Worm (Caenorhabditis elegans) whole organism, early embryonic: ENCODE measurements around the gene ubxn-4.

Source experiments
- B0310.2 ChIP-seq: sonication (generic microtip); optimal IDR thresholded peaks from 2 replicates; lab custom pipeline; 2016; ENCODE audit warnings: mild to moderate bottlenecking, missing genetic modification characterization, missing compliant biosample characterization
- F13C5.2 ChIP-seq: sonication (generic microtip); optimal IDR thresholded peaks from 2 replicates; lab custom pipeline; 2017; ENCODE audit warnings: mild to moderate bottlenecking, missing genetic modification characterization, inconsistent platforms, missing compliant biosample characterization
- aly-1 ChIP-seq: sonication (generic microtip); optimal IDR thresholded peaks from 2 replicates; lab custom pipeline; 2016; ENCODE audit warnings: missing genetic modification characterization, missing compliant biosample characterization
- ama-1 ChIP-seq: fragments of 150-350 bp; optimal IDR thresholded peaks from 2 replicates; lab custom pipeline; 2014
- ceh-13 ChIP-seq: fragments of 200-800 bp; sonication (Bioruptor generic); optimal IDR thresholded peaks from 2 replicates; lab custom pipeline; 2018; ENCODE audit warnings: mild to moderate bottlenecking, missing genetic modification characterization, missing compliant biosample characterization
- ceh-36 ChIP-seq: sonication (generic microtip); optimal IDR thresholded peaks from 2 replicates; lab custom pipeline; 2016; ENCODE audit warnings: missing genetic modification characterization, inconsistent platforms, missing compliant biosample characterization
- ets-7 ChIP-seq: sonication (generic microtip); optimal IDR thresholded peaks from 2 replicates; lab custom pipeline; 2016; ENCODE audit warnings: missing genotype, missing genetic modification characterization, missing compliant biosample characterization
- flt-1 ChIP-seq: fragments of 200-800 bp; sonication (Bioruptor generic); IDR thresholded peaks from 2 replicates; pipeline ENCODE4 v1.3.6; 2022; ENCODE audit warnings: missing genetic modification characterization, missing compliant biosample characterization
- hmbx-1 ChIP-seq: sonication (generic microtip); optimal IDR thresholded peaks from 2 replicates; lab custom pipeline; 2016; ENCODE audit warnings: mild to moderate bottlenecking, missing genetic modification characterization, missing compliant biosample characterization
- hmg-4 ChIP-seq: fragments of 200-800 bp; sonication (Bioruptor generic); optimal IDR thresholded peaks from 2 replicates; lab custom pipeline; 2018; ENCODE audit warnings: mild to moderate bottlenecking, missing genetic modification characterization, missing compliant biosample characterization
- hnd-1 ChIP-seq: sonication (generic microtip); optimal IDR thresholded peaks from 2 replicates; lab custom pipeline; 2016; ENCODE audit warnings: missing genetic modification characterization, missing compliant biosample characterization
- pes-1 ChIP-seq: fragments of 200-800 bp; sonication (Bioruptor generic); IDR thresholded peaks from 2 replicates; pipeline ENCODE4 v1.3.6; 2022; ENCODE audit warnings: missing genetic modification reagents, missing genetic modification characterization, missing compliant biosample characterization
- scrt-1 ChIP-seq: fragments of 200-800 bp; sonication (Bioruptor generic); IDR thresholded peaks from 2 replicates; pipeline ENCODE4 v1.3.6; 2022; ENCODE audit warnings: missing genetic modification characterization, missing compliant biosample characterization
- sea-1 ChIP-seq: fragments of 200-800 bp; sonication (Bioruptor generic); conservative IDR thresholded peaks from 2 replicates; pipeline ENCODE4 v1.3.6; 2022; ENCODE audit warnings: missing genetic modification characterization, missing compliant biosample characterization
- tbx-11 ChIP-seq: fragments of 200-800 bp; sonication (Bioruptor generic); IDR thresholded peaks from 2 replicates; pipeline ENCODE4 v1.3.6; 2022; ENCODE audit warnings: missing genetic modification characterization, missing compliant biosample characterization
- tbx-37 ChIP-seq: fragments of 200-800 bp; sonication (Bioruptor generic); conservative IDR thresholded peaks from 2 replicates; pipeline ENCODE4 v1.3.6; 2022; ENCODE audit warnings: missing genetic modification reagents, missing genetic modification characterization, missing compliant biosample characterization
- tra-4 ChIP-seq: sonication (generic microtip); optimal IDR thresholded peaks from 2 replicates; lab custom pipeline; 2017; ENCODE audit warnings: missing genetic modification characterization, missing compliant biosample characterization

The ubxn-4 gene

ce11 chrIII:8395685-8396084, 9.7 kb downstream of the ubxn-4 start, which contains the start of gene ZK353.3:
Gene ZK353.3 (plus strand): TSS chrIII:8395985.
- TF ChIP-seq B0310.2 (tag; lab: Kevin White, UChicago): no peak
- no peak for TF ChIP-seq tbx-37 (GFP tag; lab: Robert Waterston, UW)
- no peak for TF ChIP-seq ets-7 (tag; lab: Kevin White, UChicago)

- TF ChIP-seq flt-1 (GFP tag; lab: Robert Waterston, UW): no peak
- TF ChIP-seq tra-4 (tag; lab: Kevin White, UChicago): no peak
- no peak for TF ChIP-seq tbx-11 (GFP tag; lab: Robert Waterston, UW)
- TF ChIP-seq ceh-13: no peak
- TF ChIP-seq tbx-37 (GFP tag; lab: Robert Waterston, UW): no peak
- no peak for TF ChIP-seq ets-7 (tag; lab: Kevin White, UChicago)
- no peak for TF ChIP-seq sea-1 (GFP tag; lab: Robert Waterston, UW)
- TF ChIP-seq pes-1 (GFP tag; lab: Robert Waterston, UW): no peak
- TF ChIP-seq hnd-1 (tag; lab: Kevin White, UChicago): no peak
- no peak for TF ChIP-seq hmbx-1 (tag; lab: Kevin White, UChicago)
- TF ChIP-seq aly-1 (tag; lab: Kevin White, UChicago): no peak
- no peak for TF ChIP-seq scrt-1
- TF ChIP-seq ceh-36: no peak
- TF ChIP-seq B0310.2 (tag; lab: Kevin White, UChicago): no peak
- TF ChIP-seq ama-1 (lab: Kevin White, UChicago): no peak
- TF ChIP-seq F13C5.2 (tag; lab: Kevin White, UChicago): no peak
These were observed 10.7 kb downstream of the ubxn-4 start, which contains the start of gene ZK353.10 for ce11 chrIII:8394374-8395302. Gene ZK353.10 (minus strand): TSS chrIII:8394424.

- TF ChIP-seq ceh-36 (no peak), hmg-4 (no peak), aly-1 (tag; lab: Kevin White, UChicago) (no peak)
These were observed 13.1 kb downstream of the ubxn-4 start for ce11 chrIII:8392307-8392706.

DNA sequence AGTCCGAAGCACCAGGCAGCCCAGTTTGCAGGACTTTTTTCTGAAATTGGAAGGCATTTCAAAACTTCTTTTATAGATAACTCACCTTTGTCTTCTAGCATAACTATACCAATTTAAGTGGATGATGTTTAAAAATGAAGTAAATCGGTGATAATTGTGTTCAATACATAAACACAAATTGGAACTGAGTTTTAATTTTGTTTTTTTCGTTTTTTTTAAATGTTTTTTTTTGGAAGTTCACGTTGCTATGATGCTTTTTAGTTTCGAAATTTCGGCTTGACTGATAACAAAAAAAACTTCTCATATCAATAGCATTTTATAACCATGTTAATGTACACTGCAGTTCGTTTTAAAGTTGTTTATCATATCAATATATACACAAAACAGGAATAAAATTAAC, 15.8 kb downstream of the ubxn-4 start, which contains the start of gene ZK353.4:
Gene ZK353.4, minus strand, starts transcription at position 101 of the 400 bp plus-strand sequence.
- TF ChIP-seq ets-7 (tag; lab: Kevin White, UChicago) (no peak), ceh-36 (no peak), tbx-11 (GFP tag; lab: Robert Waterston, UW) (no peak), flt-1 (GFP tag; lab: Robert Waterston, UW) (no peak), pes-1 (GFP tag; lab: Robert Waterston, UW) (no peak), ama-1 (lab: Kevin White, UChicago) (no peak), tra-4 (tag; lab: Kevin White, UChicago) (no peak), B0310.2 (tag; lab: Kevin White, UChicago) (no peak), hmbx-1 (tag; lab: Kevin White, UChicago) (no peak), hmg-4 (no peak), ceh-13 (no peak), F13C5.2 (tag; lab: Kevin White, UChicago) (no peak), aly-1 (tag; lab: Kevin White, UChicago) (no peak), scrt-1 (no peak)

DNA sequence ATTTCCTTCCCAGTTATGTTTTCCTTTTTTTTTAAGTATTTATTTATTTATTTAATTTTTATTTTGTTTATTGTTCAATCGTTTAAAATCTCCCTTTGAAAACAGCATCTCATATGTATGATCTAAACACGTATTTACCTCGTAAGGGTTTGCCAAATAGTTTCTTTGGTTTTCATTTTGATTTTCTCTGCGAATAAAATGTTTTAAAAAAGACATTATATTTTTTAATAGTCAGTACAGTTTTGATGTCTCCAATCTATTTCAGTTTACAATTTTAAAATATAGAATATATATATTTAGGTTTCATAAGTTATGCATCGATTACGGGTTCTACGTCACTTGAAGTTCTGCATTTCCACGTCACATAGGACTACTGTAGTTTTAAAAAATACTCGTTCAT, 24.7 kb downstream of the ubxn-4 start, which contains the start of gene R05D3.12:
Gene R05D3.12, plus strand, starts transcription at position 301 of the 400 bp plus-strand sequence.
- TF ChIP-seq hmg-4: no peak
- no peak for TF ChIP-seq tbx-37 (GFP tag; lab: Robert Waterston, UW)
- TF ChIP-seq flt-1 (GFP tag; lab: Robert Waterston, UW): no peak
- TF ChIP-seq pes-1 (GFP tag; lab: Robert Waterston, UW): no peak
- no peak for TF ChIP-seq hmbx-1 (tag; lab: Kevin White, UChicago)
- no peak for TF ChIP-seq ceh-13
- no peak for TF ChIP-seq F13C5.2 (tag; lab: Kevin White, UChicago)

DNA sequence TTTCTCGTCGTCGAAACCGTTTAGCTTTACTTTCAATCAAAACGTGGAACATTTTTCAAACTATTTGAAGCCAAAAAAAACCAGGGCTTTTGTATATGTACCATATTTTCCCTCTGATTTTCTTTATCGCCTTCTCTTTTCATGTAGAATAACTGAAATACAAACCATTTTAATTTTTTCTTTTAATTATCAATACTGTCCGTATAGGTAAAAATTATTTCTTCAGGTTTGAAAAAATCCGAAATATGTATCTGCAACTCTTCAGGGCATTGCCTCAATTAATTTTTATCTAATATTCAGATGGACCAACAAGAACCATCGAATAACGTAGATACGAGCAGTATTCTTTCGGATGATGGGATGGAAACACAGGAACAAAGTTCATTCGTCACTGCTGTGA, 30.4 kb downstream of the ubxn-4 start, which contains the start of gene met-2:
Gene met-2, plus strand, starts transcription at position 301 of the 400 bp plus-strand sequence.
- no peak for TF ChIP-seq pes-1 (GFP tag; lab: Robert Waterston, UW)
- no peak for TF ChIP-seq aly-1 (tag; lab: Kevin White, UChicago)
- TF ChIP-seq ama-1 (lab: Kevin White, UChicago): no peak
- no peak for TF ChIP-seq B0310.2 (tag; lab: Kevin White, UChicago)
- TF ChIP-seq hmbx-1 (tag; lab: Kevin White, UChicago): no peak
- no peak for TF ChIP-seq tbx-37 (GFP tag; lab: Robert Waterston, UW)
- TF ChIP-seq tbx-11 (GFP tag; lab: Robert Waterston, UW): no peak
- no peak for TF ChIP-seq tra-4 (tag; lab: Kevin White, UChicago)
- no peak for TF ChIP-seq ceh-13
- no peak for TF ChIP-seq F13C5.2 (tag; lab: Kevin White, UChicago)
- no peak for TF ChIP-seq hmg-4
- TF ChIP-seq ceh-36: no peak
- no peak for TF ChIP-seq ets-7 (tag; lab: Kevin White, UChicago)
- TF ChIP-seq flt-1 (GFP tag; lab: Robert Waterston, UW): no peak
- no peak for TF ChIP-seq scrt-1
- no peak for TF ChIP-seq hnd-1 (tag; lab: Kevin White, UChicago)
- no peak for TF ChIP-seq sea-1 (GFP tag; lab: Robert Waterston, UW)

- TF ChIP-seq ceh-13: no peak
- TF ChIP-seq tra-4 (tag; lab: Kevin White, UChicago): no peak
- TF ChIP-seq tbx-11 (GFP tag; lab: Robert Waterston, UW): no peak
- no peak for TF ChIP-seq hmbx-1 (tag; lab: Kevin White, UChicago)
- TF ChIP-seq flt-1 (GFP tag; lab: Robert Waterston, UW): no peak
- TF ChIP-seq hmg-4: no peak
- no peak for TF ChIP-seq tbx-37 (GFP tag; lab: Robert Waterston, UW)
These were observed 33.6 kb downstream of the ubxn-4 start, which contains the start of gene lmbr-1 for ce11 chrIII:8371595-8372305. Gene lmbr-1 (plus strand): TSS chrIII:8372255.
